Worm (Caenorhabditis elegans) whole organism, L1 larva: Measurements from ENCODE around the gene str-169.

ENCODE experiments used
- C16A3.4 ChIP-seq: fragments of 150-350 bp; optimal IDR thresholded peaks from 2 replicates; lab custom pipeline; 2014; ENCODE audit warnings: missing biosample characterization, missing genetic modification characterization
- F16B12.6 ChIP-seq: fragments of 150-350 bp; optimal IDR thresholded peaks from 2 replicates; lab custom pipeline; 2014; ENCODE audit warnings: missing biosample characterization, missing genetic modification characterization
- blmp-1 ChIP-seq: fragments of 150-350 bp; optimal IDR thresholded peaks from 2 replicates; lab custom pipeline; 2014; ENCODE audit warnings: missing biosample characterization, missing genetic modification characterization
- ceh-63 ChIP-seq: fragments of 200-800 bp; sonication (Bioruptor generic); optimal IDR thresholded peaks from 2 replicates; lab custom pipeline; 2018; ENCODE audit warnings: mild to moderate bottlenecking, missing genetic modification characterization, missing compliant biosample characterization
- ceh-8 ChIP-seq: fragments of 200-800 bp; sonication (Bioruptor generic); optimal IDR thresholded peaks from 2 replicates; lab custom pipeline; 2018; ENCODE audit warnings: mild to moderate bottlenecking, missing genetic modification characterization, moderate library complexity, missing compliant biosample characterization
- ceh-82 ChIP-seq, 3 experiments: fragments of 150-350 bp in 1 of 3; sonication (generic microtip) in 2 of 3; optimal IDR thresholded peaks; 2 replicates each; lab custom pipeline; 2014 to 2017; ENCODE audit warnings: missing biosample characterization in 3 of 3, missing genetic modification characterization in 3 of 3
- ceh-88 ChIP-seq: fragments of 200-800 bp; sonication (Bioruptor generic); IDR thresholded peaks from 2 replicates; pipeline ENCODE4 v1.3.6; 2022; ENCODE audit warnings: missing genetic modification characterization, missing compliant biosample characterization
- ceh-90 ChIP-seq: sonication (generic microtip); optimal IDR thresholded peaks from 2 replicates; lab custom pipeline; 2016; ENCODE audit warnings: missing genetic modification characterization, missing compliant biosample characterization
- dsc-1 ChIP-seq: sonication (generic microtip); optimal IDR thresholded peaks from 2 replicates; lab custom pipeline; 2016; ENCODE audit warnings: mild to moderate bottlenecking, missing genetic modification characterization, missing compliant biosample characterization
- efl-1 ChIP-seq, 4 experiments: fragments of 150-350 bp; optimal IDR thresholded peaks in 3 of 4; peaks in 1 of 4; 1 replicate in 1 of 4; 2 replicates in 3 of 4; lab custom pipeline; 2014; ENCODE audit warnings: missing biosample characterization in 2 of 4, missing genetic modification characterization in 2 of 4, missing genetic modification reagents in 2 of 4
- efl-3 ChIP-seq: fragments of 200-800 bp; sonication (Bioruptor generic); optimal IDR thresholded peaks from 2 replicates; lab custom pipeline; 2018; ENCODE audit warnings: mild to moderate bottlenecking, missing genetic modification characterization, missing compliant biosample characterization
- egl-13 ChIP-seq: sonication (generic microtip); optimal IDR thresholded peaks from 2 replicates; lab custom pipeline; 2016; ENCODE audit warnings: missing genotype, missing genetic modification reagents, missing genetic modification characterization, missing compliant biosample characterization
- elt-3 ChIP-seq, 6 experiments: fragments of 150-350 bp in 1 of 6; sonication (generic microtip); optimal IDR thresholded peaks; 2 replicates each; lab custom pipeline; 2017 to 2018; ENCODE audit warnings: missing biosample characterization in 6 of 6, missing genetic modification characterization in 6 of 6, inconsistent platforms in 1 of 6
- ets-5 ChIP-seq: fragments of 200-800 bp; sonication (Bioruptor generic); IDR thresholded peaks from 2 replicates; pipeline ENCODE4 v1.3.6; 2022; ENCODE audit warnings: missing genetic modification characterization, missing compliant biosample characterization
- fkh-10 ChIP-seq: sonication (generic microtip); optimal IDR thresholded peaks from 2 replicates; lab custom pipeline; 2017; ENCODE audit warnings: missing biosample characterization, missing genetic modification reagents, missing genetic modification characterization
- fos-1 ChIP-seq: fragments of 150-350 bp; optimal IDR thresholded peaks from 2 replicates; lab custom pipeline; 2014; ENCODE audit warnings: missing biosample characterization, missing genetic modification characterization
- grh-1 ChIP-seq: fragments of 200-800 bp; sonication (Bioruptor generic); IDR thresholded peaks from 2 replicates; pipeline ENCODE4 v1.3.6; 2022; ENCODE audit warnings: missing genetic modification reagents, missing genetic modification characterization, missing compliant biosample characterization
- hlh-17 ChIP-seq: fragments of 200-800 bp; sonication (Bioruptor generic); optimal IDR thresholded peaks from 2 replicates; lab custom pipeline; 2018; ENCODE audit warnings: missing genetic modification characterization, mild to moderate bottlenecking, missing compliant biosample characterization, moderate library complexity, borderline replicate concordance
- hlh-4 ChIP-seq: sonication (generic microtip); optimal IDR thresholded peaks from 2 replicates; lab custom pipeline; 2016; ENCODE audit warnings: mild to moderate bottlenecking, missing genetic modification characterization, missing compliant biosample characterization
- hpl-2 ChIP-seq: fragments of 150-350 bp; optimal IDR thresholded peaks from 2 replicates; lab custom pipeline; 2014; ENCODE audit warnings: missing biosample characterization, missing genetic modification reagents, missing genetic modification characterization
- isw-1 ChIP-seq: fragments of 200-800 bp; sonication (Bioruptor generic); IDR thresholded peaks from 2 replicates; pipeline ENCODE4 v1.3.6; 2022; ENCODE audit warnings: missing genetic modification characterization, missing compliant biosample characterization
- lin-13 ChIP-seq: fragments of 150-350 bp; optimal IDR thresholded peaks from 2 replicates; lab custom pipeline; 2014; ENCODE audit warnings: missing biosample characterization, missing genetic modification reagents, missing genetic modification characterization
- lin-15B ChIP-seq: fragments of 150-350 bp; sonication (generic microtip); optimal IDR thresholded peaks from 3 replicates; lab custom pipeline; 2014; ENCODE audit warnings: missing biosample characterization, missing genetic modification characterization
- lin-39 ChIP-seq: fragments of 150-350 bp; optimal IDR thresholded peaks from 2 replicates; lab custom pipeline; 2014; ENCODE audit warnings: missing biosample characterization, missing genetic modification reagents, missing genetic modification characterization
- lsy-2 ChIP-seq, 2 experiments: fragments of 150-350 bp; optimal IDR thresholded peaks; 2 replicates each; lab custom pipeline; 2014; ENCODE audit warnings: missing biosample characterization in 2 of 2, missing genetic modification characterization in 2 of 2
- mep-1 ChIP-seq: fragments of 150-350 bp; optimal IDR thresholded peaks from 2 replicates; lab custom pipeline; 2014; ENCODE audit warnings: missing biosample characterization, missing genetic modification characterization
- nhr-11 ChIP-seq: fragments of 150-350 bp; optimal IDR thresholded peaks from 2 replicates; lab custom pipeline; 2014; ENCODE audit warnings: missing biosample characterization, missing genetic modification characterization
- nhr-12 ChIP-seq: sonication (generic microtip); optimal IDR thresholded peaks from 2 replicates; lab custom pipeline; 2017; ENCODE audit warnings: missing biosample characterization, missing genetic modification characterization
- nhr-19 ChIP-seq: fragments of 200-800 bp; sonication (Bioruptor generic); conservative IDR thresholded peaks from 2 replicates; pipeline ENCODE4 v1.3.6; 2022; ENCODE audit warnings: missing genetic modification characterization, missing compliant biosample characterization
- nhr-76 ChIP-seq: sonication (generic microtip); optimal IDR thresholded peaks from 2 replicates; lab custom pipeline; 2017; ENCODE audit warnings: missing biosample characterization, missing genetic modification characterization
- nhr-90 ChIP-seq: sonication (generic microtip); optimal IDR thresholded peaks from 2 replicates; lab custom pipeline; 2016; ENCODE audit warnings: mild to moderate bottlenecking, missing genetic modification characterization, missing compliant biosample characterization; ENCODE audit not compliant: poor library complexity
- pqm-1 ChIP-seq: sonication (generic microtip); optimal IDR thresholded peaks from 3 replicates; lab custom pipeline; 2017; ENCODE audit warnings: missing biosample characterization, missing genetic modification characterization
- skn-1 ChIP-seq: fragments of 150-350 bp; optimal IDR thresholded peaks from 2 replicates; lab custom pipeline; 2014; ENCODE audit warnings: missing biosample characterization, missing genetic modification characterization
- snpc-4 ChIP-seq: fragments of 150-350 bp; optimal IDR thresholded peaks from 2 replicates; lab custom pipeline; 2014; ENCODE audit warnings: missing biosample characterization, missing genetic modification characterization
- snu-23 ChIP-seq: sonication (generic microtip); optimal IDR thresholded peaks from 2 replicates; lab custom pipeline; 2016; ENCODE audit warnings: missing genetic modification characterization, missing compliant biosample characterization
- sox-4 ChIP-seq: sonication (generic microtip); optimal IDR thresholded peaks from 2 replicates; lab custom pipeline; 2016; ENCODE audit warnings: missing genetic modification characterization, missing compliant biosample characterization
- sup-37 ChIP-seq: fragments of 200-800 bp; sonication (Bioruptor generic); optimal IDR thresholded peaks from 2 replicates; lab custom pipeline; 2018; ENCODE audit warnings: mild to moderate bottlenecking, missing genetic modification characterization, missing compliant biosample characterization
- swsn-7 ChIP-seq: sonication (generic microtip); optimal IDR thresholded peaks from 2 replicates; lab custom pipeline; 2016; ENCODE audit warnings: missing genetic modification characterization, missing compliant biosample characterization
- tbx-2 ChIP-seq: sonication (generic microtip); optimal IDR thresholded peaks from 2 replicates; lab custom pipeline; 2016; ENCODE audit warnings: missing genetic modification characterization, missing compliant biosample characterization
- unc-30 ChIP-seq: sonication (generic microtip); optimal IDR thresholded peaks from 2 replicates; lab custom pipeline; 2017; ENCODE audit warnings: missing biosample characterization, missing genetic modification characterization
- unc-62 ChIP-seq: fragments of 150-350 bp; optimal IDR thresholded peaks from 2 replicates; lab custom pipeline; 2014; ENCODE audit warnings: missing biosample characterization, missing genetic modification reagents, missing genetic modification characterization
- unc-86 ChIP-seq: sonication (generic microtip); optimal IDR thresholded peaks from 2 replicates; lab custom pipeline; 2016; ENCODE audit warnings: missing genetic modification characterization, missing compliant biosample characterization
- vab-15 ChIP-seq: sonication (generic microtip); optimal IDR thresholded peaks from 2 replicates; lab custom pipeline; 2017; ENCODE audit warnings: missing genotype, mild to moderate bottlenecking, missing genetic modification characterization, missing compliant biosample characterization
- zip-4 ChIP-seq: fragments of 200-800 bp; sonication (Bioruptor generic); optimal IDR thresholded peaks from 2 replicates; lab custom pipeline; 2018; ENCODE audit warnings: mild to moderate bottlenecking, missing genetic modification characterization, moderate library complexity, missing compliant biosample characterization
- ztf-11 ChIP-seq, 2 experiments: sonication (generic microtip); optimal IDR thresholded peaks; 2 replicates each; lab custom pipeline; 2016 to 2017; ENCODE audit warnings: missing genetic modification characterization in 2 of 2, missing biosample characterization in 1 of 2, missing compliant biosample characterization in 1 of 2
- ztf-4 ChIP-seq: fragments of 150-350 bp; optimal IDR thresholded peaks from 2 replicates; lab custom pipeline; 2014; ENCODE audit warnings: missing biosample characterization, missing genetic modification characterization

str-169 gene

ce11 chrIV:4915689-4916088 lies 30.2 kb upstream of the str-169 start, which contains the start of gene str-155:
str-155 (plus strand) TSS chrIV:4915989.
- TF ChIP-seq hlh-17 (GFP tag; lab: Kevin White, UChicago) (no peak), ceh-88 (GFP tag; lab: Robert Waterston, UW) (no peak), nhr-12 (no peak), egl-13 (tag; lab: Kevin White, UChicago) (no peak), swsn-7 (tag; lab: Kevin White, UChicago) (no peak), lin-39 (tag; lab: Kevin White, UChicago) (no peak), sox-4 (no peak), unc-30 (tag; lab: Kevin White, UChicago) (no peak), ceh-90 (tag; lab: Kevin White, UChicago) (no peak), efl-3 (no peak), sup-37 (GFP tag; lab: Kevin White, UChicago) (no peak), ceh-82 (tag; optimal IDR thresholded peaks at IDR 0.05; lab: Kevin White, UChicago) (no peak), tbx-2 (tag; lab: Kevin White, UChicago) (no peak), nhr-76 (tag; lab: Kevin White, UChicago) (no peak), ets-5 (GFP tag; lab: Robert Waterston, UW) (no peak)

- no peak for TF ChIP-seq pqm-1 (tag; lab: Kevin White, UChicago)
- no peak for TF ChIP-seq grh-1 (GFP tag; lab: Robert Waterston, UW)
- TF ChIP-seq lsy-2 (tag; optimal IDR thresholded peaks at IDR 0.05; lab: Kevin White, UChicago), result no peak
- no peak for TF ChIP-seq dsc-1 (tag; lab: Kevin White, UChicago)
- TF ChIP-seq unc-62, result no peak
- no peak for TF ChIP-seq nhr-90
- TF ChIP-seq unc-86 (tag; lab: Kevin White, UChicago), result no peak
- TF ChIP-seq zip-4 (GFP tag; lab: Kevin White, UChicago), result no peak
These were observed 28.1 kb upstream of the str-169 start, which contains the start of gene str-158 for ce11 chrIV:4917774-4918173. str-158 (plus strand) TSS chrIV:4918074.

ce11 chrIV:4930045-4930444 lies 15.8 kb upstream of the str-169 start, which contains the start of gene Y9C9A.8:
Y9C9A.8 (plus strand) TSS chrIV:4930345.
- TF ChIP-seq ztf-4 (tag; lab: Kevin White, UChicago) (no peak), blmp-1 (no peak), fkh-10 (GFP tag; lab: Kevin White, UChicago) (no peak), skn-1 (tag; lab: Kevin White, UChicago) (no peak), sup-37 (GFP tag; lab: Kevin White, UChicago) (no peak), unc-86 (tag; lab: Kevin White, UChicago) (no peak), snpc-4 (tag; lab: Kevin White, UChicago) (no peak), ceh-63 (GFP tag; lab: Kevin White, UChicago) (no peak), mep-1 (no peak), swsn-7 (tag; lab: Kevin White, UChicago) (no peak), F16B12.6 (tag; lab: Kevin White, UChicago) (no peak), vab-15 (tag; lab: Kevin White, UChicago) (no peak), hlh-4 (no peak), pqm-1 (tag; lab: Kevin White, UChicago) (no peak), ceh-90 (tag; lab: Kevin White, UChicago) (no peak), elt-3 (tag; optimal IDR thresholded peaks at IDR 0.05; lab: Kevin White, UChicago) (no peak), nhr-11 (no peak), hpl-2 (no peak)

ce11 chrIV:4930754-4931322 lies 15.0 kb upstream of the str-169 start:
- no peak for TF ChIP-seq lin-39 (tag; lab: Kevin White, UChicago)
- no peak for TF ChIP-seq unc-62
- TF ChIP-seq snpc-4 (tag; lab: Kevin White, UChicago), result peak; percentile 96
- TF ChIP-seq isw-1 (GFP tag; lab: Robert Waterston, UW), result no peak
- TF ChIP-seq nhr-19 (GFP tag; lab: Robert Waterston, UW), result peak; percentile 36; the same call in 1 of the 2 replicates
- peak in 1 of 2 experiments; percentile 8 for TF ChIP-seq efl-1 (optimal IDR thresholded peaks at IDR 0.05; lab: Kevin White, UChicago)
- TF ChIP-seq efl-1 (GFP tag; optimal IDR thresholded peaks at IDR 0.05 in 1 of 2; lab: Kevin White, UChicago), result no peak
- TF ChIP-seq fos-1 (tag; lab: Kevin White, UChicago), result no peak
- no peak for TF ChIP-seq C16A3.4 (tag; lab: Kevin White, UChicago)
- no peak for TF ChIP-seq mep-1
- no peak for TF ChIP-seq lin-15B (tag; lab: Kevin White, UChicago)
- TF ChIP-seq snu-23 (GFP tag; lab: Kevin White, UChicago), result no peak
- no peak for TF ChIP-seq ceh-90 (tag; lab: Kevin White, UChicago)
- no peak for TF ChIP-seq lin-13 (GFP tag; lab: Kevin White, UChicago)
- TF ChIP-seq ztf-4 (tag; lab: Kevin White, UChicago), result no peak
- TF ChIP-seq ceh-63 (GFP tag; lab: Kevin White, UChicago), result no peak
- no peak for TF ChIP-seq skn-1 (tag; lab: Kevin White, UChicago)
- TF ChIP-seq ceh-8, result no peak
- no peak for TF ChIP-seq ztf-11 (tag; optimal IDR thresholded peaks at IDR 0.05; lab: Kevin White, UChicago)
